Fruit fly (Drosophila melanogaster) whole organism, embryonic: ENCODE data around the gene Hs2st.

Source experiments
- Aef1 ChIP-seq: fragments of 200-800 bp; sonication (Bioruptor generic); IDR thresholded peaks from 3 replicates; pipeline ENCODE4 v1.3.6; 2022; ENCODE audit warnings: missing biosample characterization, missing genetic modification characterization
- B-H1 ChIP-seq: fragments of 200-800 bp; sonication (Bioruptor generic); IDR thresholded peaks from 3 replicates; pipeline ENCODE4 v1.3.6; 2022; ENCODE audit warnings: missing biosample characterization, missing genetic modification characterization
- Bdp1 ChIP-seq: fragments of 200-800 bp; sonication (Bioruptor generic); optimal IDR thresholded peaks from 3 replicates; lab custom pipeline; 2016; ENCODE audit warnings: missing biosample characterization, missing genetic modification characterization
- CG10366 ChIP-seq: fragments of 200-800 bp; sonication (Bioruptor generic); IDR thresholded peaks from 2 replicates; pipeline ENCODE4 v1.3.6; 2022; ENCODE audit warnings: missing biosample characterization, missing genetic modification characterization
- CG11696 ChIP-seq: fragments of 200-800 bp; sonication (Bioruptor generic); IDR thresholded peaks from 2 replicates; pipeline ENCODE4 v1.3.6; 2022; ENCODE audit warnings: missing biosample characterization, missing genetic modification characterization
- CG12942 ChIP-seq: fragments of 200-800 bp; sonication (Bioruptor generic); optimal IDR thresholded peaks from 3 replicates; lab custom pipeline; 2016; ENCODE audit warnings: missing biosample characterization, missing genetic modification characterization
- CG13424 ChIP-seq: fragments of 200-800 bp; sonication (Bioruptor generic); optimal IDR thresholded peaks from 2 replicates; lab custom pipeline; 2019; ENCODE audit warnings: missing biosample characterization, mild to moderate bottlenecking, missing genetic modification characterization, moderate library complexity
- CG14014 ChIP-seq: fragments of 200-800 bp; sonication (Bioruptor generic); IDR thresholded peaks from 2 replicates; pipeline ENCODE4 v1.3.6; 2022; ENCODE audit warnings: missing biosample characterization, missing genetic modification characterization
- CG14050 ChIP-seq: fragments of 200-800 bp; sonication (Bioruptor generic); IDR thresholded peaks from 3 replicates; pipeline ENCODE4 v1.3.6; 2022; ENCODE audit warnings: missing biosample characterization, missing genetic modification characterization
- CG15269 ChIP-seq: fragments of 200-800 bp; sonication (Bioruptor generic); optimal IDR thresholded peaks from 2 replicates; lab custom pipeline; 2018; ENCODE audit warnings: missing biosample characterization, mild to moderate bottlenecking, missing genetic modification characterization, moderate library complexity
- CG18262 ChIP-seq: fragments of 200-800 bp; optimal IDR thresholded peaks from 3 replicates; lab custom pipeline; 2019; ENCODE audit warnings: missing biosample characterization, mild to moderate bottlenecking, missing genetic modification characterization, moderate library complexity
- CG2116 ChIP-seq: fragments of 200-800 bp; sonication (Bioruptor generic); optimal IDR thresholded peaks from 3 replicates; lab custom pipeline; 2018; ENCODE audit warnings: missing biosample characterization, mild to moderate bottlenecking, missing genetic modification characterization
- CG30020 ChIP-seq: fragments of 200-800 bp; optimal IDR thresholded peaks from 2 replicates; lab custom pipeline; 2019; ENCODE audit warnings: missing biosample characterization, mild to moderate bottlenecking, missing genetic modification characterization, moderate library complexity
- CG31388 ChIP-seq: fragments of 200-800 bp; sonication (Bioruptor generic); optimal IDR thresholded peaks from 2 replicates; lab custom pipeline; 2016; ENCODE audit warnings: missing biosample characterization, missing genetic modification characterization
- CG3995 ChIP-seq: fragments of 200-800 bp; sonication (Bioruptor generic); optimal IDR thresholded peaks from 3 replicates; lab custom pipeline; 2016; ENCODE audit warnings: missing biosample characterization, missing genetic modification characterization
- CG4282 ChIP-seq: fragments of 200-800 bp; sonication (Bioruptor generic); optimal IDR thresholded peaks from 2 replicates; lab custom pipeline; 2016; ENCODE audit warnings: missing biosample characterization, missing genetic modification characterization
- CG6175 ChIP-seq: fragments of 200-800 bp; sonication (Bioruptor generic); IDR thresholded peaks from 3 replicates; pipeline ENCODE4 v1.3.6; 2022; ENCODE audit warnings: missing biosample characterization, missing genetic modification characterization
- CG8290 ChIP-seq, 3 experiments: fragments of 200-800 bp; sonication (Bioruptor generic); optimal IDR thresholded peaks; 2 replicates each; lab custom pipeline; 2016 to 2019; ENCODE audit warnings: missing biosample characterization in 3 of 3, missing genetic modification characterization in 3 of 3, mild to moderate bottlenecking in 2 of 3, moderate library complexity in 1 of 3
- CoRest ChIP-seq: fragments of 200-800 bp; sonication (Bioruptor generic); optimal IDR thresholded peaks from 3 replicates; lab custom pipeline; 2018; ENCODE audit warnings: missing biosample characterization, mild to moderate bottlenecking, missing genetic modification characterization, moderate library complexity
- Gug ChIP-seq: fragments of 200-800 bp; sonication (Bioruptor generic); IDR thresholded peaks from 4 replicates; pipeline ENCODE4 v1.3.6; 2022; ENCODE audit warnings: missing biosample characterization, missing genetic modification characterization
- Lhr ChIP-seq: fragments of 200-800 bp; sonication (Bioruptor generic); optimal IDR thresholded peaks from 3 replicates; lab custom pipeline; 2017; ENCODE audit warnings: mild to moderate bottlenecking, missing biosample characterization, missing genetic modification reagents, missing genetic modification characterization
- Lpt ChIP-seq: fragments of >200 bp; optimal IDR thresholded peaks from 2 replicates; lab custom pipeline; 2018; ENCODE audit warnings: missing biosample characterization, missing genetic modification characterization
- Mes4 ChIP-seq: fragments of 200-800 bp; sonication (Bioruptor generic); optimal IDR thresholded peaks from 2 replicates; lab custom pipeline; 2016; ENCODE audit warnings: missing biosample characterization, missing genetic modification characterization
- NfI ChIP-seq: fragments of 200-800 bp; sonication (Bioruptor generic); optimal IDR thresholded peaks from 3 replicates; lab custom pipeline; 2018; ENCODE audit warnings: missing biosample characterization, mild to moderate bottlenecking, missing genetic modification characterization, moderate library complexity
- Poxn ChIP-seq: fragments of 200-800 bp; sonication (Bioruptor generic); IDR thresholded peaks from 2 replicates; pipeline ENCODE4 v1.3.6; 2022; ENCODE audit warnings: missing biosample characterization, missing genetic modification characterization
- Sin3A ChIP-seq: fragments of >200 bp; optimal IDR thresholded peaks from 2 replicates; lab custom pipeline; 2018
- Spps ChIP-seq: fragments of 200-800 bp; sonication (Bioruptor generic); optimal IDR thresholded peaks from 2 replicates; lab custom pipeline; 2018; ENCODE audit warnings: missing biosample characterization, mild to moderate bottlenecking, missing genetic modification characterization
- Ssrp ChIP-seq: fragments of 200-800 bp; sonication (Bioruptor generic); optimal IDR thresholded peaks from 2 replicates; lab custom pipeline; 2018; ENCODE audit warnings: missing biosample characterization, mild to moderate bottlenecking, missing genetic modification characterization, moderate library complexity
- Taf1 ChIP-seq: fragments of 200-800 bp; sonication (Bioruptor generic); IDR thresholded peaks from 2 replicates; pipeline ENCODE4 v1.3.6; 2022; ENCODE audit warnings: missing biosample characterization, missing genetic modification characterization
- ase ChIP-seq: fragments of 200-800 bp; sonication (Bioruptor generic); IDR thresholded peaks from 3 replicates; pipeline ENCODE4 v1.3.6; 2022; ENCODE audit warnings: missing biosample characterization, missing genetic modification characterization
- bbx ChIP-seq: fragments of 200-800 bp; sonication (Bioruptor generic); IDR thresholded peaks from 2 replicates; pipeline ENCODE4 v1.3.6; 2022; ENCODE audit warnings: missing biosample characterization, missing genetic modification characterization; ENCODE audit not compliant: partially characterized antibody
- bcd ChIP-seq: fragments of 200-800 bp; sonication (Bioruptor generic); optimal IDR thresholded peaks from 2 replicates; lab custom pipeline; 2017; ENCODE audit warnings: missing biosample characterization, mild to moderate bottlenecking, missing genetic modification characterization
- chm ChIP-seq: fragments of 200-800 bp; sonication (Bioruptor generic); IDR thresholded peaks from 2 replicates; pipeline ENCODE4 v1.3.6; 2022; ENCODE audit warnings: missing biosample characterization, missing genetic modification characterization
- croc ChIP-seq: fragments of 200-800 bp; sonication (Bioruptor generic); conservative IDR thresholded peaks from 3 replicates; pipeline ENCODE4 v1.3.6; 2022; ENCODE audit warnings: missing biosample characterization, missing genetic modification characterization
- dm ChIP-seq: fragments of 200-800 bp; sonication (Bioruptor generic); optimal IDR thresholded peaks from 3 replicates; lab custom pipeline; 2016; ENCODE audit warnings: missing biosample characterization, missing genetic modification characterization
- ewg ChIP-seq: fragments of 200-800 bp; sonication (Bioruptor generic); optimal IDR thresholded peaks from 3 replicates; lab custom pipeline; 2017; ENCODE audit warnings: mild to moderate bottlenecking, missing biosample characterization, missing genetic modification reagents, missing genetic modification characterization
- fru ChIP-seq: fragments of >200 bp; optimal IDR thresholded peaks from 2 replicates; lab custom pipeline; 2017
- gcm ChIP-seq: fragments of 200-800 bp; sonication (Bioruptor generic); optimal IDR thresholded peaks from 2 replicates; lab custom pipeline; 2019; ENCODE audit warnings: missing biosample characterization, mild to moderate bottlenecking, missing genetic modification characterization, moderate library complexity
- gem ChIP-seq: fragments of 200-800 bp; sonication (Bioruptor generic); optimal IDR thresholded peaks from 2 replicates; lab custom pipeline; 2019; ENCODE audit warnings: missing biosample characterization, mild to moderate bottlenecking, missing genetic modification characterization, moderate library complexity
- hbn ChIP-seq: fragments of 200-800 bp; sonication (Bioruptor generic); IDR thresholded peaks from 2 replicates; pipeline ENCODE4 v1.3.6; 2022; ENCODE audit warnings: missing biosample characterization, missing genetic modification characterization; ENCODE audit not compliant: partially characterized antibody
- insv ChIP-seq, 2 experiments: fragments of 200-800 bp; sonication (Bioruptor generic); optimal IDR thresholded peaks; 3 replicates each; lab custom pipeline; 2016 to 2018; ENCODE audit warnings: missing biosample characterization in 2 of 2, missing genetic modification characterization in 2 of 2
- odd ChIP-seq: fragments of 200-800 bp; sonication (Bioruptor generic); optimal IDR thresholded peaks from 2 replicates; lab custom pipeline; 2017; ENCODE audit warnings: missing biosample characterization, mild to moderate bottlenecking, missing genetic modification characterization
- pros ChIP-seq: fragments of 200-800 bp; sonication (Bioruptor generic); optimal IDR thresholded peaks from 3 replicates; lab custom pipeline; 2019; ENCODE audit warnings: missing biosample characterization, mild to moderate bottlenecking, missing genetic modification characterization, moderate library complexity
- pzg ChIP-seq: fragments of 200-800 bp; sonication (Bioruptor generic); optimal IDR thresholded peaks from 3 replicates; lab custom pipeline; 2018; ENCODE audit warnings: missing biosample characterization, mild to moderate bottlenecking, missing genetic modification characterization, moderate library complexity
- ssp ChIP-seq: fragments of 200-800 bp; sonication (Bioruptor generic); IDR thresholded peaks from 2 replicates; pipeline ENCODE4 v1.3.6; 2022; ENCODE audit warnings: missing biosample characterization, missing genetic modification characterization
- stc ChIP-seq: fragments of 200-800 bp; sonication (Bioruptor generic); IDR thresholded peaks from 2 replicates; pipeline ENCODE4 v1.3.6; 2022; ENCODE audit warnings: missing biosample characterization, missing genetic modification characterization
- tin ChIP-seq: fragments of 200-800 bp; sonication (Bioruptor generic); optimal IDR thresholded peaks from 3 replicates; lab custom pipeline; 2016; ENCODE audit warnings: missing biosample characterization, missing genetic modification characterization
- tio ChIP-seq: fragments of 200-800 bp; sonication (Bioruptor generic); optimal IDR thresholded peaks from 2 replicates; lab custom pipeline; 2017; ENCODE audit warnings: missing biosample characterization, missing genetic modification characterization, inconsistent platforms
- yki ChIP-seq: fragments of >200 bp; optimal IDR thresholded peaks from 3 replicates; lab custom pipeline; 2018
- zen2 ChIP-seq: fragments of 200-800 bp; sonication (Bioruptor generic); IDR thresholded peaks from 3 replicates; pipeline ENCODE4 v1.3.6; 2022; ENCODE audit warnings: missing biosample characterization, missing genetic modification characterization; ENCODE audit not compliant: partially characterized antibody

Hs2st gene

DNA sequence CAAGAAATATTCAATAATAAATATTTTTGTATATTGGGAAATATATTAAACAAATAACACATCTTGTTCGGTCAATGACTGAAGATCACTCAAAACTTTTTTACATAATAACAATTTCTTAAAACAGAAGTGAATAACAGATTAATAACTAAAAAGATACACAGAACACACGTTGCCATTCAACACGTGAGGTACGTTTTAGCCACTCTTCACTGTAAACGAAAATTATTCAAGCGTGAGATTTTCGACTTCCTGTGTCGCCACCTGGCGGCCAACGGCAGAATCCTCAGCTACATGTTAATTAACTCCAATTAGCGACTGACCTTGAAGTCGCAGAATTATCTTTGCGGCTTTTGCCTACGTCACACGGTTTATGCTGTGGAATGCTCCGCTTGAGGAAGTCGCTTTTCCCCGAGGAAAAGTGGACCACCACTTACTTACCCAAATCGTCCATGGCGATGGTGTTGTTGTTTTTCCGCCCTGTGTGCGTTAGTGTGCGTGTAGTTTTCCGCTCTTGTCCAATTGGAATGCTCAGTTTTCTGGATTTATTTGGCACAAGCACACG lies 18.7 kb downstream of the Hs2st start (continued):
- TF ChIP-seq Aef1 (GFP tag; lab: Robert Waterston, UW) (peak; percentile 66), CG4282 (GFP tag; lab: Kevin White, UChicago) (peak; percentile 34), CG18262 (tag; lab: Kevin White, UChicago) (peak; percentile 80), CoRest (tag; lab: Kevin White, UChicago) (peak; percentile 76), chm (no peak), B-H1 (GFP tag; lab: Robert Waterston, UW) (peak; percentile 45; the same call in 1 of the 3 replicates), NfI (peak; percentile 66), stc (GFP tag; lab: Robert Waterston, UW) (peak; percentile 52; the same call in 1 of the 2 replicates), fru (lab: Kevin White, UChicago) (no peak), CG12942 (GFP tag; lab: Kevin White, UChicago) (peak; percentile 27), Ssrp (tag; lab: Kevin White, UChicago) (peak; percentile 70), ewg (GFP tag; lab: Kevin White, UChicago) (peak; percentile 10), CG11696 (GFP tag; lab: Robert Waterston, UW) (peak; percentile 46; the same call in 1 of the 2 replicates), gcm (GFP tag; lab: Kevin White, UChicago) (peak; percentile 17), CG6175 (GFP tag; lab: Robert Waterston, UW) (0 out of 3 replicates have a peak, but pooled peaks have one; percentile 12), CG10366 (GFP tag; lab: Robert Waterston, UW) (peak; percentile 53), CG30020 (peak; percentile 34), bcd (GFP tag; lab: Kevin White, UChicago) (peak; percentile 70), odd (peak; percentile 52), pros (GFP tag; lab: Kevin White, UChicago) (peak; percentile 81), Gug (GFP tag; lab: Robert Waterston, UW) (peak; percentile 76), insv (GFP tag; optimal IDR thresholded peaks at IDR 0.05; lab: Kevin White, UChicago) (peak; percentile 87 to 93), CG3995 (peak; percentile 29), Lhr (peak; percentile 20), Bdp1 (GFP tag; lab: Kevin White, UChicago) (peak; percentile 12), tio (GFP tag; lab: Kevin White, UChicago) (peak; percentile 77), Taf1 (peak; percentile 55), Mes4 (GFP tag; lab: Kevin White, UChicago) (peak; percentile 10), tin (GFP tag; lab: Kevin White, UChicago) (peak; percentile 54), Sin3A (no peak), CG13424 (peak; percentile 74), Lpt (GFP tag; lab: Kevin White, UChicago) (peak; percentile 77), CG31388 (GFP tag; lab: Kevin White, UChicago) (peak; percentile 34), pzg (GFP tag; lab: Kevin White, UChicago) (no peak), dm (GFP tag; lab: Kevin White, UChicago) (no peak), CG14050 (peak; percentile 62; the same call in 2 of the 3 replicates), bbx (GFP tag; lab: Robert Waterston, UW) (no peak), zen2 (GFP tag; lab: Robert Waterston, UW) (no peak), CG2116 (peak; percentile 4), Spps (no peak), gem (tag; lab: Kevin White, UChicago) (peak; percentile 85), CG15269 (peak; percentile 82), ase (GFP tag; lab: Robert Waterston, UW) (peak; percentile 75; the same call in 2 of the 3 replicates), croc (0 out of 3 replicates have a peak, but pooled peaks have one; percentile 35), CG14014 (GFP tag; lab: Robert Waterston, UW) (peak; percentile 74), yki (lab: Kevin White, UChicago) (no peak), CG8290 (GFP tag; optimal IDR thresholded peaks at IDR 0.05; lab: Kevin White, UChicago) (peak; percentile 63), CG8290 (tag; optimal IDR thresholded peaks at IDR 0.05; lab: Kevin White, UChicago) (peak in 1 of 2 experiments; percentile 66), hbn (GFP tag; lab: Robert Waterston, UW) (no peak), Poxn (GFP tag; lab: Robert Waterston, UW) (peak; percentile 16; the same call in 1 of the 2 replicates), ssp (GFP tag; lab: Robert Waterston, UW) (peak; percentile 27; the same call in 1 of the 2 replicates)
